Fruit fly (Drosophila melanogaster) whole organism, adult: Measurements from ENCODE around the gene CG4854.

ENCODE experiments used
- CG33017 ChIP-seq: fragments of 200-800 bp; sonication (Bioruptor generic); optimal IDR thresholded peaks from 2 replicates; lab custom pipeline; 2018; ENCODE audit warnings: missing biosample characterization, mild to moderate bottlenecking, missing genetic modification characterization, moderate library complexity
- bab1 ChIP-seq: fragments of 200-800 bp; sonication (Bioruptor generic); optimal IDR thresholded peaks from 3 replicates; lab custom pipeline; 2019; ENCODE audit warnings: missing biosample characterization, mild to moderate bottlenecking, missing genetic modification characterization, moderate library complexity
- cic ChIP-seq: fragments of 200-800 bp; sonication (Bioruptor generic); optimal IDR thresholded peaks from 2 replicates; lab custom pipeline; 2017; ENCODE audit warnings: missing biosample characterization, mild to moderate bottlenecking, missing genetic modification characterization, moderate library complexity
- cnc ChIP-seq, 2 experiments: fragments of >200 bp; optimal IDR thresholded peaks; 2 replicates each; lab custom pipeline; 2017
- ovo ChIP-seq: fragments of 200-800 bp; sonication (Bioruptor generic); optimal IDR thresholded peaks from 2 replicates; lab custom pipeline; 2016; ENCODE audit warnings: missing biosample characterization, missing genetic modification characterization
- pad ChIP-seq: fragments of 200-800 bp; sonication (Bioruptor generic); optimal IDR thresholded peaks from 3 replicates; lab custom pipeline; 2017; ENCODE audit warnings: missing biosample characterization, missing genetic modification characterization, mild to moderate bottlenecking, moderate library complexity, missing genetic modification reagents

dm6 chr3R:19996433-19996832 is 31.4 kb upstream of the CG4854 start:
- TF ChIP-seq CG33017 (tag; lab: Kevin White, UChicago) = no peak
- TF ChIP-seq ovo (GFP tag; lab: Kevin White, UChicago) = no peak
- TF ChIP-seq bab1 (GFP tag; lab: Kevin White, UChicago) = no peak
- no peak for TF ChIP-seq cic
- TF ChIP-seq pad = no peak
- TF ChIP-seq cnc (optimal IDR thresholded peaks at IDR 0.05; lab: Kevin White, UChicago) = no peak
